Worm (Caenorhabditis elegans) whole organism, L3 larva: ENCODE measurements around the gene spat-1.

Experiments used
- ZK546.5 ChIP-seq: sonication (generic microtip); optimal IDR thresholded peaks from 2 replicates; lab custom pipeline; 2017; ENCODE audit warnings: missing biosample characterization, missing genetic modification characterization
- ama-1 ChIP-seq: fragments of 150-350 bp; optimal IDR thresholded peaks from 2 replicates; lab custom pipeline; 2018
- ceh-16 ChIP-seq: sonication (generic microtip); optimal IDR thresholded peaks from 2 replicates; lab custom pipeline; 2017; ENCODE audit warnings: missing biosample characterization, missing genetic modification characterization
- ceh-28 ChIP-seq: fragments of 150-350 bp; optimal IDR thresholded peaks from 2 replicates; lab custom pipeline; 2014; ENCODE audit warnings: missing biosample characterization, missing genetic modification reagents, missing genetic modification characterization
- ceh-82 ChIP-seq: fragments of 150-350 bp; optimal IDR thresholded peaks from 2 replicates; lab custom pipeline; 2014; ENCODE audit warnings: missing biosample characterization, missing genetic modification characterization
- ceh-9 ChIP-seq: sonication (generic microtip); optimal IDR thresholded peaks from 2 replicates; lab custom pipeline; 2018; ENCODE audit warnings: missing biosample characterization, missing genetic modification characterization
- daf-12 ChIP-seq: fragments of 150-350 bp; optimal IDR thresholded peaks from 2 replicates; lab custom pipeline; 2014; ENCODE audit warnings: missing biosample characterization, missing genetic modification reagents, missing genetic modification characterization
- egl-27 ChIP-seq: sonication (generic microtip); optimal IDR thresholded peaks from 4 replicates; lab custom pipeline; 2017; ENCODE audit warnings: missing biosample characterization, missing genetic modification reagents, missing genetic modification characterization
- elt-1 ChIP-seq: fragments of 150-350 bp; optimal IDR thresholded peaks from 2 replicates; lab custom pipeline; 2014; ENCODE audit warnings: missing biosample characterization, missing genetic modification characterization
- elt-3 ChIP-seq, 3 experiments: fragments of 150-350 bp in 1 of 3; sonication (generic microtip) in 2 of 3; optimal IDR thresholded peaks; 2 replicates in 2 of 3; 4 replicates in 1 of 3; lab custom pipeline; 2014 to 2017; ENCODE audit warnings: missing biosample characterization in 3 of 3, missing genetic modification characterization in 3 of 3
- eor-1 ChIP-seq, 2 experiments: fragments of 150-350 bp; optimal IDR thresholded peaks; 2 replicates each; lab custom pipeline; 2014 to 2018; ENCODE audit warnings: missing biosample characterization in 2 of 2, missing genetic modification characterization in 2 of 2
- fkh-10 ChIP-seq: sonication (generic microtip); optimal IDR thresholded peaks from 2 replicates; lab custom pipeline; 2017; ENCODE audit warnings: missing biosample characterization, missing genetic modification reagents, missing genetic modification characterization
- fkh-2 ChIP-seq: fragments of 150-350 bp; optimal IDR thresholded peaks from 2 replicates; lab custom pipeline; 2014; ENCODE audit warnings: missing biosample characterization, missing genetic modification reagents, missing genetic modification characterization
- fos-1 ChIP-seq: fragments of 150-350 bp; optimal IDR thresholded peaks from 2 replicates; lab custom pipeline; 2014; ENCODE audit warnings: missing biosample characterization, missing genetic modification characterization
- hmg-11 ChIP-seq: sonication (generic microtip); optimal IDR thresholded peaks from 2 replicates; lab custom pipeline; 2016; ENCODE audit warnings: missing genetic modification characterization, missing compliant biosample characterization
- jun-1 ChIP-seq: fragments of 150-350 bp; optimal IDR thresholded peaks from 2 replicates; lab custom pipeline; 2014; ENCODE audit warnings: missing biosample characterization, missing genetic modification reagents, missing genetic modification characterization
- lin-15B ChIP-seq: fragments of 150-350 bp; optimal IDR thresholded peaks from 2 replicates; lab custom pipeline; 2014; ENCODE audit warnings: missing biosample characterization, missing genetic modification characterization
- lin-39 ChIP-seq: fragments of 150-350 bp; optimal IDR thresholded peaks from 2 replicates; lab custom pipeline; 2018; ENCODE audit warnings: missing biosample characterization, missing genetic modification reagents, missing genetic modification characterization
- lsy-12 ChIP-seq: sonication (generic microtip); optimal IDR thresholded peaks from 2 replicates; lab custom pipeline; 2016; ENCODE audit warnings: mild to moderate bottlenecking, missing genetic modification characterization, missing compliant biosample characterization
- mdl-1 ChIP-seq: fragments of 150-350 bp; optimal IDR thresholded peaks from 2 replicates; lab custom pipeline; 2014; ENCODE audit warnings: missing biosample characterization, missing genetic modification characterization
- nfya-1 ChIP-seq: sonication (generic microtip); optimal IDR thresholded peaks from 2 replicates; lab custom pipeline; 2017; ENCODE audit warnings: missing genetic modification characterization, mild to moderate bottlenecking, missing compliant biosample characterization, antibody characterized with exemption, moderate library complexity; ENCODE audit not compliant: insufficient read depth
- nhr-12 ChIP-seq: fragments of 150-350 bp; optimal IDR thresholded peaks from 2 replicates; lab custom pipeline; 2014; ENCODE audit warnings: missing biosample characterization, missing genetic modification characterization
- nhr-25 ChIP-seq: sonication (generic microtip); optimal IDR thresholded peaks from 2 replicates; lab custom pipeline; 2017; ENCODE audit warnings: missing biosample characterization, missing genetic modification characterization
- nhr-28 ChIP-seq: fragments of 150-350 bp; optimal IDR thresholded peaks from 2 replicates; lab custom pipeline; 2014; ENCODE audit warnings: missing biosample characterization, missing genetic modification characterization
- nhr-67 ChIP-seq: fragments of 150-350 bp; optimal IDR thresholded peaks from 2 replicates; lab custom pipeline; 2014; ENCODE audit warnings: missing biosample characterization, missing genetic modification characterization
- nhr-76 ChIP-seq: fragments of 150-350 bp; sonication (generic microtip); optimal IDR thresholded peaks from 5 replicates; lab custom pipeline; 2014; ENCODE audit warnings: missing biosample characterization, missing genetic modification characterization
- nhr-77 ChIP-seq: fragments of 150-350 bp; optimal IDR thresholded peaks from 2 replicates; lab custom pipeline; 2014; ENCODE audit warnings: missing biosample characterization, missing genetic modification characterization
- pha-4 ChIP-seq: fragments of 150-350 bp; optimal IDR thresholded peaks from 2 replicates; lab custom pipeline; 2014; ENCODE audit warnings: missing biosample characterization, missing genetic modification reagents, missing genetic modification characterization
- pqm-1 ChIP-seq: fragments of 150-350 bp; optimal IDR thresholded peaks from 2 replicates; lab custom pipeline; 2017; ENCODE audit warnings: missing biosample characterization, missing genetic modification characterization, inconsistent platforms
- sea-2 ChIP-seq: fragments of 150-350 bp; sonication (generic microtip); optimal IDR thresholded peaks from 4 replicates; lab custom pipeline; 2014; ENCODE audit warnings: missing biosample characterization, missing genetic modification reagents, missing genetic modification characterization
- skn-1 ChIP-seq: fragments of 150-350 bp; optimal IDR thresholded peaks from 2 replicates; lab custom pipeline; 2014; ENCODE audit warnings: missing biosample characterization, missing genetic modification characterization
- snpc-4 ChIP-seq: fragments of 150-350 bp; optimal IDR thresholded peaks from 2 replicates; lab custom pipeline; 2014; ENCODE audit warnings: missing biosample characterization, missing genetic modification characterization
- tbx-2 ChIP-seq: sonication (generic microtip); optimal IDR thresholded peaks from 2 replicates; lab custom pipeline; 2016; ENCODE audit warnings: mild to moderate bottlenecking, missing genetic modification characterization, missing compliant biosample characterization
- unc-39 ChIP-seq: sonication (generic microtip); optimal IDR thresholded peaks from 4 replicates; lab custom pipeline; 2017; ENCODE audit warnings: missing biosample characterization, missing genetic modification characterization
- ztf-11 ChIP-seq: fragments of 150-350 bp; optimal IDR thresholded peaks from 2 replicates; lab custom pipeline; 2014; ENCODE audit warnings: missing biosample characterization, missing genetic modification characterization
- ztf-4 ChIP-seq: fragments of 150-350 bp; optimal IDR thresholded peaks from 2 replicates; lab custom pipeline; 2014; ENCODE audit warnings: missing biosample characterization, missing genetic modification characterization

The spat-1 gene

ce11 chrII:14569322-14569721, 40.8 kb downstream of the spat-1 start:
- TF ChIP-seq nhr-12 (no peak), egl-27 (tag; lab: Kevin White, UChicago) (no peak), nhr-77 (no peak), ceh-82 (tag; lab: Kevin White, UChicago) (no peak), elt-3 (tag; optimal IDR thresholded peaks at IDR 0.05; lab: Kevin White, UChicago) (no peak), nfya-1 (tag; lab: Kevin White, UChicago) (peak; percentile 25), fkh-10 (GFP tag; lab: Kevin White, UChicago) (peak; percentile 60), nhr-67 (tag; lab: Kevin White, UChicago) (no peak), tbx-2 (tag; lab: Kevin White, UChicago) (peak; percentile 65), lin-39 (tag; lab: Kevin White, UChicago) (peak; percentile 53), skn-1 (tag; lab: Kevin White, UChicago) (no peak), eor-1 (tag; optimal IDR thresholded peaks at IDR 0.05; lab: Kevin White, UChicago) (no peak), lsy-12 (tag; lab: Kevin White, UChicago) (no peak), ama-1 (no peak), hmg-11 (tag; lab: Kevin White, UChicago) (peak; percentile 56), nhr-25 (tag; lab: Kevin White, UChicago) (no peak), unc-39 (no peak), nhr-28 (tag; lab: Kevin White, UChicago) (no peak), nhr-76 (tag; lab: Kevin White, UChicago) (no peak), snpc-4 (tag; lab: Kevin White, UChicago) (no peak), mdl-1 (tag; lab: Kevin White, UChicago) (no peak), fos-1 (tag; lab: Kevin White, UChicago) (no peak), ztf-4 (tag; lab: Kevin White, UChicago) (no peak), ceh-16 (tag; lab: Kevin White, UChicago) (no peak), ZK546.5 (tag; lab: Kevin White, UChicago) (no peak), sea-2 (no peak), ceh-28 (no peak), ceh-9 (tag; lab: Kevin White, UChicago) (no peak), elt-1 (tag; lab: Kevin White, UChicago) (no peak), ztf-11 (tag; lab: Kevin White, UChicago) (no peak), pha-4 (no peak), fkh-2 (tag; lab: Kevin White, UChicago) (no peak), jun-1 (tag; lab: Kevin White, UChicago) (no peak)

ce11 chrII:14570541-14571160, 42.1 kb downstream of the spat-1 start:
- TF ChIP-seq fkh-10 (GFP tag; lab: Kevin White, UChicago) (no peak), nhr-25 (tag; lab: Kevin White, UChicago) (no peak), pha-4 (peak; percentile 88)

DNA sequence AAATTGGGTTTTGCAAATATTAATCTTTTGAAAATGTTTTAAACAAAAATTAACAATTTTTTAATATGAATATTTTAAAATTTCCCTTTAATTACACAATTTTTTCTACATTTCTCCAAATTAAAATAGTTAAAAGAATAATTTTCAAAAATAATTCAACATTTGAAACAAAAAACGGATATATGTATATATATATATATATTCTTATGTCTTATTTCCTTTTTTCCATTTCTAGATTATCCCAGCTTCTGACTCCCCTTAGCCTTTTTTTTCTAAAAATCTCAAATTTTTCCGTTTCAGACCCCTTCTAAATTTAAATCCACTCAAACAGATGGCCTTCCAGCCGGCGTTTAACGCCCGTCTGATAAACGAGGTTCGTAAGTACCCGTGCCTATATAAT, 44.8 kb downstream of the spat-1 start, which contains the start of gene madf-5:
madf-5 (plus strand) TSS at position 301 of the 400 bp plus-strand sequence.
- no peak for TF ChIP-seq ceh-16 (tag; lab: Kevin White, UChicago)

DNA sequence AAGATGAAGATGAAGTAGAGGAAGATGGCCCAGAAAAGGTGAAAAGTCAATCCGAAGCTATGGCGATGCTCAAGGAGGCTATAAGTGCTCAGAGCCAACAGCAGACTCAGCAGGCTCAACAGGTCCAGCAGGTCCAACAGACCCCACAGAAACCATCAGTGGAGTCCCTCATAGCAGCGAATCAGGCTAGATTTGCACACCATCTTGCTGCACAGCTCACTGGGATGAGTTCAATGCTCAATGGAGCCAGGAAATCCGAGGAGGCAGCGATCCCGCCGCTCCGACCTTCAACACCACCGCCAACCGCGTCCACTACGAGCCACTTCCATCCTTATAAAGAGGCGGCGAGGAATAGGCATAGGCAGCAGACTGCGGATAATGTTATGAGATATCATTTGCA, 46.2 kb downstream of the spat-1 start:
- TF ChIP-seq nfya-1 (tag; lab: Kevin White, UChicago): no peak
- TF ChIP-seq, all 47 proteins: peak for 0

DNA sequence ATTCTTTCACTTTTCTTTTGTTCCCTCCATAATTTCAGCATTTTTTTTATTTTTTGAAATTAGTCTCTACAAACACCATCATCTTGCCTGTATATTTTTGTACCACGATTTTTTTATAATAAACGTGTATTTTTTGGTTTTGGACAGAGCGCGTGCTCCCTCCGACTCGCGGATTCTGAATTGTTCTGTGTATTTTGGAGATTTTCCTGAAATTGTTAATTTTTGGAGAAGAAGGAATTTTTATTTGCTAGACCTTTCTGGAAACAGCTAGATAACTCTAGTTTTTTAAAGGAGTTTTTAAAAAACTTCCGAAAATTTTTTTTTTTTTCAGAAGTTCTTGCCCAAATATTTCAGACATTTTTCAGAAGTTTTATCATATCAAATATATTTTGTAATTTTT, 47.9 kb downstream of the spat-1 start, which contains the start of gene C01G12.13:
C01G12.13 (plus strand) TSS at position 301 of the 400 bp plus-strand sequence.
- TF ChIP-seq nfya-1 (tag; lab: Kevin White, UChicago): no peak
- TF ChIP-seq nhr-76 (tag; lab: Kevin White, UChicago): no peak
- no peak for TF ChIP-seq ceh-16 (tag; lab: Kevin White, UChicago)
- no peak for TF ChIP-seq skn-1 (tag; lab: Kevin White, UChicago)
- TF ChIP-seq lin-15B (tag; lab: Kevin White, UChicago): no peak
- TF ChIP-seq ceh-28: no peak
- TF ChIP-seq unc-39: no peak
- TF ChIP-seq ceh-82 (tag; lab: Kevin White, UChicago): no peak
- no peak for TF ChIP-seq pqm-1 (tag; lab: Kevin White, UChicago)
- TF ChIP-seq nhr-12: no peak
- TF ChIP-seq daf-12 (tag; lab: Kevin White, UChicago): no peak
